Worm (Caenorhabditis elegans) whole organism, early embryonic: ENCODE measurements around the gene K08D8.7.

Experiments used
- B0310.2 ChIP-seq: sonication (generic microtip); optimal IDR thresholded peaks from 2 replicates; lab custom pipeline; 2016; ENCODE audit warnings: mild to moderate bottlenecking, missing genetic modification characterization, missing compliant biosample characterization
- F13C5.2 ChIP-seq: sonication (generic microtip); optimal IDR thresholded peaks from 2 replicates; lab custom pipeline; 2017; ENCODE audit warnings: mild to moderate bottlenecking, missing genetic modification characterization, inconsistent platforms, missing compliant biosample characterization
- aly-1 ChIP-seq: sonication (generic microtip); optimal IDR thresholded peaks from 2 replicates; lab custom pipeline; 2016; ENCODE audit warnings: missing genetic modification characterization, missing compliant biosample characterization
- ama-1 ChIP-seq: fragments of 150-350 bp; optimal IDR thresholded peaks from 2 replicates; lab custom pipeline; 2014
- ceh-13 ChIP-seq: fragments of 200-800 bp; sonication (Bioruptor generic); optimal IDR thresholded peaks from 2 replicates; lab custom pipeline; 2018; ENCODE audit warnings: mild to moderate bottlenecking, missing genetic modification characterization, missing compliant biosample characterization
- ceh-36 ChIP-seq: sonication (generic microtip); optimal IDR thresholded peaks from 2 replicates; lab custom pipeline; 2016; ENCODE audit warnings: missing genetic modification characterization, inconsistent platforms, missing compliant biosample characterization
- ets-7 ChIP-seq: sonication (generic microtip); optimal IDR thresholded peaks from 2 replicates; lab custom pipeline; 2016; ENCODE audit warnings: missing genotype, missing genetic modification characterization, missing compliant biosample characterization
- flt-1 ChIP-seq: fragments of 200-800 bp; sonication (Bioruptor generic); IDR thresholded peaks from 2 replicates; pipeline ENCODE4 v1.3.6; 2022; ENCODE audit warnings: missing genetic modification characterization, missing compliant biosample characterization
- hmbx-1 ChIP-seq: sonication (generic microtip); optimal IDR thresholded peaks from 2 replicates; lab custom pipeline; 2016; ENCODE audit warnings: mild to moderate bottlenecking, missing genetic modification characterization, missing compliant biosample characterization
- hmg-4 ChIP-seq: fragments of 200-800 bp; sonication (Bioruptor generic); optimal IDR thresholded peaks from 2 replicates; lab custom pipeline; 2018; ENCODE audit warnings: mild to moderate bottlenecking, missing genetic modification characterization, missing compliant biosample characterization
- hnd-1 ChIP-seq: sonication (generic microtip); optimal IDR thresholded peaks from 2 replicates; lab custom pipeline; 2016; ENCODE audit warnings: missing genetic modification characterization, missing compliant biosample characterization
- pes-1 ChIP-seq: fragments of 200-800 bp; sonication (Bioruptor generic); IDR thresholded peaks from 2 replicates; pipeline ENCODE4 v1.3.6; 2022; ENCODE audit warnings: missing genetic modification reagents, missing genetic modification characterization, missing compliant biosample characterization
- scrt-1 ChIP-seq: fragments of 200-800 bp; sonication (Bioruptor generic); IDR thresholded peaks from 2 replicates; pipeline ENCODE4 v1.3.6; 2022; ENCODE audit warnings: missing genetic modification characterization, missing compliant biosample characterization
- sea-1 ChIP-seq: fragments of 200-800 bp; sonication (Bioruptor generic); conservative IDR thresholded peaks from 2 replicates; pipeline ENCODE4 v1.3.6; 2022; ENCODE audit warnings: missing genetic modification characterization, missing compliant biosample characterization
- tbx-11 ChIP-seq: fragments of 200-800 bp; sonication (Bioruptor generic); IDR thresholded peaks from 2 replicates; pipeline ENCODE4 v1.3.6; 2022; ENCODE audit warnings: missing genetic modification characterization, missing compliant biosample characterization
- tbx-37 ChIP-seq: fragments of 200-800 bp; sonication (Bioruptor generic); conservative IDR thresholded peaks from 2 replicates; pipeline ENCODE4 v1.3.6; 2022; ENCODE audit warnings: missing genetic modification reagents, missing genetic modification characterization, missing compliant biosample characterization
- tra-4 ChIP-seq: sonication (generic microtip); optimal IDR thresholded peaks from 2 replicates; lab custom pipeline; 2017; ENCODE audit warnings: missing genetic modification characterization, missing compliant biosample characterization

Gene K08D8.7

ce11 chrIV:12915479-12915878, 18.8 kb downstream of the K08D8.7 start, which contains the start of gene srz-15:
srz-15 (plus strand) TSS chrIV:12915779.
- TF ChIP-seq F13C5.2 (tag; lab: Kevin White, UChicago) (no peak), ama-1 (lab: Kevin White, UChicago) (no peak), scrt-1 (GFP tag; lab: Robert Waterston, UW) (no peak), tra-4 (tag; lab: Kevin White, UChicago) (no peak), ets-7 (tag; lab: Kevin White, UChicago) (no peak), sea-1 (GFP tag; lab: Robert Waterston, UW) (no peak), hmbx-1 (tag; lab: Kevin White, UChicago) (no peak), flt-1 (GFP tag; lab: Robert Waterston, UW) (no peak), pes-1 (GFP tag; lab: Robert Waterston, UW) (no peak), hnd-1 (tag; lab: Kevin White, UChicago) (no peak), hmg-4 (GFP tag; lab: Kevin White, UChicago) (no peak), ceh-36 (tag; lab: Kevin White, UChicago) (no peak), aly-1 (tag; lab: Kevin White, UChicago) (no peak), ceh-13 (GFP tag; lab: Kevin White, UChicago) (no peak), tbx-37 (GFP tag; lab: Robert Waterston, UW) (no peak), B0310.2 (tag; lab: Kevin White, UChicago) (no peak)

ce11 chrIV:12918256-12918655, 21.6 kb downstream of the K08D8.7 start, which contains the start of gene C32H11.3:
C32H11.3 (plus strand) TSS chrIV:12918556.
- TF ChIP-seq tra-4 (tag; lab: Kevin White, UChicago) = no peak
- no peak for TF ChIP-seq ceh-36 (tag; lab: Kevin White, UChicago)
- TF ChIP-seq aly-1 (tag; lab: Kevin White, UChicago) = no peak
- TF ChIP-seq sea-1 (GFP tag; lab: Robert Waterston, UW) = no peak
- TF ChIP-seq ceh-13 (GFP tag; lab: Kevin White, UChicago) = no peak

ce11 chrIV:12920553-12920952, 23.9 kb downstream of the K08D8.7 start:
- TF ChIP-seq scrt-1 (GFP tag; lab: Robert Waterston, UW) (no peak), hmbx-1 (tag; lab: Kevin White, UChicago) (no peak), flt-1 (GFP tag; lab: Robert Waterston, UW) (no peak), hnd-1 (tag; lab: Kevin White, UChicago) (no peak), ceh-36 (tag; lab: Kevin White, UChicago) (no peak), aly-1 (tag; lab: Kevin White, UChicago) (no peak), ceh-13 (GFP tag; lab: Kevin White, UChicago) (no peak), B0310.2 (tag; lab: Kevin White, UChicago) (no peak), ets-7 (tag; lab: Kevin White, UChicago) (no peak), tra-4 (tag; lab: Kevin White, UChicago) (no peak), pes-1 (GFP tag; lab: Robert Waterston, UW) (no peak), tbx-11 (no peak), ama-1 (lab: Kevin White, UChicago) (no peak), F13C5.2 (tag; lab: Kevin White, UChicago) (no peak), sea-1 (GFP tag; lab: Robert Waterston, UW) (no peak), tbx-37 (GFP tag; lab: Robert Waterston, UW) (no peak), hmg-4 (GFP tag; lab: Kevin White, UChicago) (no peak)

- TF ChIP-seq scrt-1 (GFP tag; lab: Robert Waterston, UW) = no peak
- no peak for TF ChIP-seq ceh-36 (tag; lab: Kevin White, UChicago)
- no peak for TF ChIP-seq ceh-13 (GFP tag; lab: Kevin White, UChicago)
Measured at ce11 chrIV:12921027-12921426, 24.4 kb downstream of the K08D8.7 start, which contains the start of gene C32H11.4. C32H11.4 (plus strand) TSS chrIV:12921264.

ce11 chrIV:12924332-12924731, 27.7 kb downstream of the K08D8.7 start, which contains the start of gene srlf-4:
srlf-4 (minus strand) TSS chrIV:12924432.
- TF ChIP-seq ama-1 (lab: Kevin White, UChicago) (no peak), scrt-1 (GFP tag; lab: Robert Waterston, UW) (no peak), tra-4 (tag; lab: Kevin White, UChicago) (no peak)

ce11 chrIV:12926639-12927038, 30.0 kb downstream of the K08D8.7 start, which contains the start of gene srlf-5:
srlf-5 (minus strand) TSS chrIV:12926739.
- TF ChIP-seq flt-1 (GFP tag; lab: Robert Waterston, UW) = no peak
- no peak for TF ChIP-seq ceh-13 (GFP tag; lab: Kevin White, UChicago)
- TF ChIP-seq hmg-4 (GFP tag; lab: Kevin White, UChicago) = no peak
- TF ChIP-seq hnd-1 (tag; lab: Kevin White, UChicago) = no peak
- no peak for TF ChIP-seq ceh-36 (tag; lab: Kevin White, UChicago)
- TF ChIP-seq aly-1 (tag; lab: Kevin White, UChicago) = no peak
- TF ChIP-seq B0310.2 (tag; lab: Kevin White, UChicago) = no peak
- TF ChIP-seq tra-4 (tag; lab: Kevin White, UChicago) = no peak
- no peak for TF ChIP-seq tbx-11
- no peak for TF ChIP-seq F13C5.2 (tag; lab: Kevin White, UChicago)
- no peak for TF ChIP-seq tbx-37 (GFP tag; lab: Robert Waterston, UW)
- TF ChIP-seq hmbx-1 (tag; lab: Kevin White, UChicago) = no peak
- no peak for TF ChIP-seq ama-1 (lab: Kevin White, UChicago)
- no peak for TF ChIP-seq scrt-1 (GFP tag; lab: Robert Waterston, UW)
- TF ChIP-seq ets-7 (tag; lab: Kevin White, UChicago) = no peak
- TF ChIP-seq sea-1 (GFP tag; lab: Robert Waterston, UW) = no peak
- no peak for TF ChIP-seq pes-1 (GFP tag; lab: Robert Waterston, UW)

- TF ChIP-seq ama-1 (lab: Kevin White, UChicago) (no peak), tra-4 (tag; lab: Kevin White, UChicago) (no peak), scrt-1 (GFP tag; lab: Robert Waterston, UW) (no peak), tbx-11 (no peak), flt-1 (GFP tag; lab: Robert Waterston, UW) (no peak), hnd-1 (tag; lab: Kevin White, UChicago) (no peak), ceh-36 (tag; lab: Kevin White, UChicago) (no peak), hmbx-1 (tag; lab: Kevin White, UChicago) (no peak), aly-1 (tag; lab: Kevin White, UChicago) (no peak), ets-7 (tag; lab: Kevin White, UChicago) (no peak)
Measured at ce11 chrIV:12936221-12936776, 39.7 kb downstream of the K08D8.7 start, which contains the start of the genes cld-1 and dod-21. cld-1 (minus strand) TSS chrIV:12936271. dod-21 (plus strand) TSS chrIV:12936738.
